Worm (Caenorhabditis elegans) whole organism, late embryonic: ENCODE measurements around the gene srw-38.

Experiments
- C08G9.2 ChIP-seq: sonication (generic microtip); optimal IDR thresholded peaks from 2 replicates; lab custom pipeline; 2016; ENCODE audit warnings: mild to moderate bottlenecking, missing genetic modification characterization, moderate library complexity, missing compliant biosample characterization
- T23F11.4 ChIP-seq: fragments of 200-800 bp; sonication (Bioruptor generic); optimal IDR thresholded peaks from 2 replicates; lab custom pipeline; 2018; ENCODE audit warnings: mild to moderate bottlenecking, missing genetic modification characterization, missing compliant biosample characterization
- ama-1 ChIP-seq: fragments of 150-350 bp; optimal IDR thresholded peaks from 2 replicates; lab custom pipeline; 2014
- ceh-18 ChIP-seq: sonication (generic microtip); optimal IDR thresholded peaks from 2 replicates; lab custom pipeline; 2016; ENCODE audit warnings: missing genetic modification characterization, missing compliant biosample characterization
- ceh-24 ChIP-seq: sonication (generic microtip); optimal IDR thresholded peaks from 2 replicates; lab custom pipeline; 2016; ENCODE audit warnings: mild to moderate bottlenecking, missing genetic modification characterization, missing compliant biosample characterization
- ceh-30 ChIP-seq: fragments of 150-350 bp; optimal IDR thresholded peaks from 2 replicates; lab custom pipeline; 2014; ENCODE audit warnings: missing biosample characterization, missing genetic modification characterization
- ceh-34 ChIP-seq: sonication (generic microtip); optimal IDR thresholded peaks from 2 replicates; lab custom pipeline; 2016; ENCODE audit warnings: mild to moderate bottlenecking, missing genetic modification characterization, missing compliant biosample characterization
- ceh-45 ChIP-seq: fragments of 200-800 bp; sonication (Bioruptor generic); IDR thresholded peaks from 2 replicates; pipeline ENCODE4 v1.3.6; 2022; ENCODE audit warnings: missing genetic modification reagents, missing genetic modification characterization, missing compliant biosample characterization
- ceh-6 ChIP-seq: fragments of 200-800 bp; sonication (Bioruptor generic); optimal IDR thresholded peaks from 2 replicates; lab custom pipeline; 2018; ENCODE audit warnings: mild to moderate bottlenecking, missing genetic modification characterization, missing compliant biosample characterization
- ceh-9 ChIP-seq: sonication (generic microtip); optimal IDR thresholded peaks from 2 replicates; lab custom pipeline; 2016; ENCODE audit warnings: mild to moderate bottlenecking, missing genetic modification characterization, inconsistent platforms, missing compliant biosample characterization
- dmd-4 ChIP-seq: sonication (generic microtip); optimal IDR thresholded peaks from 2 replicates; lab custom pipeline; 2016; ENCODE audit warnings: borderline replicate concordance, missing genetic modification characterization, missing compliant biosample characterization
- elt-2 ChIP-seq: sonication (generic microtip); optimal IDR thresholded peaks from 2 replicates; lab custom pipeline; 2016; ENCODE audit warnings: missing genetic modification reagents, missing genetic modification characterization, missing compliant biosample characterization
- elt-4 ChIP-seq: sonication (generic microtip); optimal IDR thresholded peaks from 2 replicates; lab custom pipeline; 2016; ENCODE audit warnings: missing genetic modification characterization, missing compliant biosample characterization
- eyg-1 ChIP-seq: sonication (generic microtip); optimal IDR thresholded peaks from 2 replicates; lab custom pipeline; 2016; ENCODE audit warnings: missing genotype, missing genetic modification characterization, missing compliant biosample characterization
- fkh-10 ChIP-seq: fragments of 150-350 bp; optimal IDR thresholded peaks from 2 replicates; lab custom pipeline; 2014; ENCODE audit warnings: missing biosample characterization, missing genetic modification reagents, missing genetic modification characterization
- fkh-6 ChIP-seq: sonication (generic microtip); optimal IDR thresholded peaks from 2 replicates; lab custom pipeline; 2016; ENCODE audit warnings: missing genetic modification characterization, missing compliant biosample characterization
- gmeb-2 ChIP-seq: sonication (generic microtip); optimal IDR thresholded peaks from 2 replicates; lab custom pipeline; 2016; ENCODE audit warnings: missing genetic modification characterization, inconsistent platforms, missing compliant biosample characterization
- hlh-15 ChIP-seq: sonication (generic microtip); optimal IDR thresholded peaks from 2 replicates; lab custom pipeline; 2016; ENCODE audit warnings: missing genetic modification characterization, missing compliant biosample characterization
- hlh-30 ChIP-seq: sonication (generic microtip); optimal IDR thresholded peaks from 2 replicates; lab custom pipeline; 2017; ENCODE audit warnings: antibody characterized with exemption, missing genetic modification characterization, missing compliant biosample characterization; ENCODE audit not compliant: insufficient read depth
- hlh-8 ChIP-seq: sonication (generic microtip); optimal IDR thresholded peaks from 2 replicates; lab custom pipeline; 2016; ENCODE audit warnings: missing genotype, missing genetic modification characterization, missing compliant biosample characterization
- lin-11 ChIP-seq: fragments of 200-800 bp; sonication (Bioruptor generic); optimal IDR thresholded peaks from 2 replicates; lab custom pipeline; 2018; ENCODE audit warnings: mild to moderate bottlenecking, missing genetic modification characterization, missing compliant biosample characterization
- nhr-11 ChIP-seq: fragments of 150-350 bp; optimal IDR thresholded peaks from 2 replicates; lab custom pipeline; 2014; ENCODE audit warnings: missing biosample characterization, missing genetic modification characterization
- pat-9 ChIP-seq: fragments of 200-800 bp; sonication (Bioruptor generic); optimal IDR thresholded peaks from 2 replicates; lab custom pipeline; 2018; ENCODE audit warnings: mild to moderate bottlenecking, missing genetic modification characterization, moderate library complexity, missing compliant biosample characterization
- pax-1 ChIP-seq: fragments of 150-350 bp; optimal IDR thresholded peaks from 2 replicates; lab custom pipeline; 2014; ENCODE audit warnings: missing biosample characterization, missing genetic modification characterization
- pqm-1 ChIP-seq: sonication (generic microtip); optimal IDR thresholded peaks from 2 replicates; lab custom pipeline; 2016; ENCODE audit warnings: missing genetic modification characterization, missing compliant biosample characterization
- sox-2 ChIP-seq: fragments of 200-800 bp; sonication (Bioruptor generic); IDR thresholded peaks from 2 replicates; pipeline ENCODE4 v1.3.6; 2022; ENCODE audit warnings: missing genetic modification reagents, missing genetic modification characterization, missing compliant biosample characterization
- sox-4 ChIP-seq: sonication (generic microtip); optimal IDR thresholded peaks from 2 replicates; lab custom pipeline; 2017; ENCODE audit warnings: mild to moderate bottlenecking, missing genetic modification characterization, inconsistent platforms, missing compliant biosample characterization
- tbx-2 ChIP-seq: sonication (generic microtip); optimal IDR thresholded peaks from 2 replicates; lab custom pipeline; 2016; ENCODE audit warnings: missing genetic modification characterization, missing compliant biosample characterization
- unc-42 ChIP-seq: sonication (generic microtip); optimal IDR thresholded peaks from 2 replicates; lab custom pipeline; 2016; ENCODE audit warnings: missing genotype, missing genetic modification characterization, missing compliant biosample characterization
- unc-55 ChIP-seq: sonication (generic microtip); optimal IDR thresholded peaks from 2 replicates; lab custom pipeline; 2017; ENCODE audit warnings: missing biosample characterization, missing genetic modification reagents, missing genetic modification characterization
- unc-86 ChIP-seq: sonication (generic microtip); optimal IDR thresholded peaks from 2 replicates; lab custom pipeline; 2016; ENCODE audit warnings: missing genetic modification characterization, missing compliant biosample characterization
- zip-5 ChIP-seq: sonication (generic microtip); optimal IDR thresholded peaks from 2 replicates; lab custom pipeline; 2016; ENCODE audit warnings: missing genetic modification characterization, missing compliant biosample characterization

Gene srw-38

DNA sequence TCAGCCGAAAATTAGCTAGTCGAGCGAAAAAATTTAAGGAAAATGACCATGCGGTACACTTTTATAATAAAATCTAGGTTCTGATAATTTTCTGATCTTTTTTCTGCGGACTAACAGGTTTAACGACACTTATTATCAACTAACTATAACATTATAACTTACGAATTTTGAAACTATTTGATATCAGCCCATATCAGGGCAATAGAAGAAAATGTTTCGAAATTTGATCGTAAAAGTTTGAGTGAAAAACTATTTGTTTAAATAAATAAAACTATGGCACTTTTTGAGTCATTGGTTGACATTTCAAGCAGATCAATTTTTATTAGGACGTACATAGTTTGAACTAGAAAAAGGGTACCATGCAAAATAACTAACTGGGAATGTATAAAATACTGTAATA lies 5.4 kb upstream of the srw-38 start, which contains the start of gene pcp-4:
TSS of gene pcp-4 (minus strand) at position 197 of the 400 bp plus-strand sequence.
- no peak for TF ChIP-seq eyg-1

DNA sequence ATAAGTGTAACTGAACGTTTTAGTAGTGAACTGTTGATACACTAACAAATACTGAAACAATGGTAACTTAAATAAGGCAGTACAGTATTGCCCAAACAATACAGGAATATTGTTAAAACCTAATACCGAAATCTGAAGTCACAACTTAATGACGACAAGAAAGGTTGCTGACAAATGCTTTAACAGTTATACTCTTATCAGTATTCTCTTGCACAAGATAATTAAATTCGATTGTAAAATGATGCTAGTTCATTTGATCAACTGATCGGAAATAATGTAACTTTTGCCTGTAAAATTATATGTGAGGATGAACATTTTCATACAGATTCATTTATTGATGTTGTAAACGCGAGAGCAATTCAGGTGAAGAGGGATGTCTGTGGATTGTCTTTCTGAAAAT lies 4.7 kb upstream of the srw-38 start:
- no peak for TF ChIP-seq ceh-34 (tag; lab: Kevin White, UChicago)
- no peak for TF ChIP-seq ceh-18 (tag; lab: Kevin White, UChicago)
- no peak for TF ChIP-seq T23F11.4 (GFP tag; lab: Kevin White, UChicago)
- TF ChIP-seq ceh-6 (GFP tag; lab: Kevin White, UChicago), result no peak
- no peak for TF ChIP-seq ama-1
- no peak for TF ChIP-seq zip-5 (tag; lab: Kevin White, UChicago)
- TF ChIP-seq gmeb-2, result no peak
- TF ChIP-seq pqm-1 (tag; lab: Kevin White, UChicago), result no peak
- TF ChIP-seq pat-9 (tag; lab: Kevin White, UChicago), result no peak
- no peak for TF ChIP-seq hlh-8 (tag; lab: Kevin White, UChicago)
- TF ChIP-seq ceh-9 (tag; lab: Kevin White, UChicago), result no peak
- TF ChIP-seq ceh-30 (tag; lab: Kevin White, UChicago), result no peak
- TF ChIP-seq lin-11 (tag; lab: Kevin White, UChicago), result no peak
- no peak for TF ChIP-seq ceh-24 (tag; lab: Kevin White, UChicago)
- TF ChIP-seq fkh-6 (tag; lab: Kevin White, UChicago), result no peak
- TF ChIP-seq pax-1 (tag; lab: Kevin White, UChicago), result no peak
- TF ChIP-seq C08G9.2 (tag; lab: Kevin White, UChicago), result no peak
- TF ChIP-seq hlh-15 (tag; lab: Kevin White, UChicago), result no peak

DNA sequence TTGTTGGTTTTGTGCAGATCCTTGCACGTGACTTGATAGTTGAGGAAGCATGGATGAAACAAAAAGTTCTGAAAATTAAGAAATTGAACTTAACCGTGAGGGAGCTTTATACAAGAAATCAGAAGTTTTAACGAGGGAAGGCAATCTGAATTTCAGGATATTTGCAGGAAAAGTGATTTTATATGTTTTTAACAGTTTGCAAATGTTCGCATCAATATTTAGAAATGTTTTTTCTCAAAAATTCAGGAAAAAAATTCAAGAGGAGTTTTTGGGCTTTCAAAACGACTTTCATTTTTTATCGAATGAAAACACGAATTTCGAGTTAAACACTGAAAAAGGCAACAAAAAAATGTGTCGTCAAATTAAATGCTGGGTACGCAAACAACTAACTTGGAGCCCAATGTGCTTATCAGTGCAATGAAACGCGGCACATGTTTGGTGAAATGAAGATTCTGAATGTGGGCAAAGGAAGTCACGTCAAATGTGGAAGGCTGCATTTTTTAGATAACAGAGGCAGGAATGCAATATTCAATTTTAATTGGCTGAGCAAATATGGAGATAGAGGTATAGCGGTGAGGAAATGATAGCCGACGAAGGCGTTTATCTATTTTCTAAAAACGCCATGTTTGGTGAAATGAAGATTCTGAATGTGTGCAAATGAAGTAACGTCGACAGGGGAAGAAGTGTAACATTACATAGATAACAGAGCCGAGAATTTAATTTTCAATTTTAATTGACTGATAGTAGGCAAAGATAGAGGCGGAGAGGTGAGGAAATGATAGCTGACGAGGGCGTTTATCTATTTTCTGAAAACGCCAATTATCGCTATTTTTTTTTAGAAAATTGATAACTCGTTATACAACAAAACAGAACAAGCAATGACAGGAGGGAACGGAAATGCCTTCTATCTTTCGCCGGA lies 9.9 kb downstream of the srw-38 start, which contains the start of gene Y116F11B.6:
TSS of gene Y116F11B.6 (minus strand) at position 51 of the 919 bp plus-strand sequence.
- TF ChIP-seq pqm-1 (tag; lab: Kevin White, UChicago) (no peak), elt-2 (peak; percentile 55)
- TF ChIP-seq, all 69 proteins: peak for 1

DNA sequence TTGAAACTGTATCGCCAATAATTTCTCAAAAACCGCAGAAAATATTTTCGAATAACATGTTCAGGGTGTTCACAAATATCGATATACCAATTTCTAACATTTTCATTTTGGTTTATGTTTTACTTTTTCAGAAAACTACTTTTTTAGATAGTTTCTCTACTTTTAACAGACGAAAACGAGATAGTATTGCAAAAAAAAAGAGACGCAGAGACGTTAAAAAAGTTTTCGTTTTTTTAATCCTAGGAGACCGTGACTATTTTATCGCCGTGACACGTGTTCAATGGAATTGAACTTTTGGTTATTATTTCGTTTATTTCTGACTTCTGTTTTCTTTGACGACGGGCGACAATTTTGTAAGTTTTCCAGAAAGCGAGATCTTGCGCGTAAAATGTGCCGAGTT lies 11.8 kb downstream of the srw-38 start, which contains the start of gene Y116F11B.7:
TSS of gene Y116F11B.7 (plus strand) at position 301 of the 400 bp plus-strand sequence.
- no peak for TF ChIP-seq tbx-2 (tag; lab: Kevin White, UChicago)
- no peak for TF ChIP-seq unc-86 (tag; lab: Kevin White, UChicago)
- no peak for TF ChIP-seq elt-4 (tag; lab: Kevin White, UChicago)
- no peak for TF ChIP-seq ceh-24 (tag; lab: Kevin White, UChicago)
- no peak for TF ChIP-seq unc-42 (tag; lab: Kevin White, UChicago)
- TF ChIP-seq nhr-11 (tag; lab: Kevin White, UChicago), result no peak
- TF ChIP-seq fkh-10 (GFP tag; lab: Kevin White, UChicago), result no peak
- TF ChIP-seq unc-55 (GFP tag; lab: Kevin White, UChicago), result no peak
- TF ChIP-seq ceh-9 (tag; lab: Kevin White, UChicago), result no peak
- TF ChIP-seq ceh-6 (GFP tag; lab: Kevin White, UChicago), result no peak
- TF ChIP-seq ceh-45 (GFP tag; lab: Robert Waterston, UW), result no peak
- no peak for TF ChIP-seq ceh-34 (tag; lab: Kevin White, UChicago)
- no peak for TF ChIP-seq lin-11 (tag; lab: Kevin White, UChicago)
- no peak for TF ChIP-seq sox-4 (tag; lab: Kevin White, UChicago)
- no peak for TF ChIP-seq hlh-8 (tag; lab: Kevin White, UChicago)
- no peak for TF ChIP-seq hlh-30 (tag; lab: Kevin White, UChicago)
- no peak for TF ChIP-seq sox-2 (GFP tag; lab: Robert Waterston, UW)
- no peak for TF ChIP-seq dmd-4
